Worm (Caenorhabditis elegans) whole organism, midembryonic: ENCODE data around the gene srh-212.

Experiments
- T22C8.4 ChIP-seq: fragments of 200-800 bp; sonication (Bioruptor generic); IDR thresholded peaks from 2 replicates; pipeline ENCODE4 v1.3.6; 2022; ENCODE audit warnings: missing genetic modification characterization, missing compliant biosample characterization
- cog-1 ChIP-seq: sonication (generic microtip); optimal IDR thresholded peaks from 2 replicates; lab custom pipeline; 2016; ENCODE audit warnings: missing genetic modification characterization, missing compliant biosample characterization
- flt-1 ChIP-seq: fragments of 200-800 bp; sonication (Bioruptor generic); IDR thresholded peaks from 2 replicates; pipeline ENCODE4 v1.3.6; 2022; ENCODE audit warnings: missing genetic modification characterization, missing compliant biosample characterization
- klf-2 ChIP-seq: fragments of 200-800 bp; sonication (Bioruptor generic); conservative IDR thresholded peaks from 2 replicates; pipeline ENCODE4 v1.3.6; 2022; ENCODE audit warnings: missing genetic modification reagents, missing genetic modification characterization, missing compliant biosample characterization
- med-1 ChIP-seq: sonication (generic microtip); optimal IDR thresholded peaks from 2 replicates; lab custom pipeline; 2017; ENCODE audit warnings: missing genetic modification characterization, mild to moderate bottlenecking, missing compliant biosample characterization, antibody characterized with exemption, missing genetic modification reagents; ENCODE audit not compliant: insufficient read depth
- ref-1 ChIP-seq: fragments of 200-800 bp; sonication (Bioruptor generic); conservative IDR thresholded peaks from 2 replicates; pipeline ENCODE4 v1.3.6; 2022; ENCODE audit warnings: missing genetic modification reagents, missing genetic modification characterization, missing compliant biosample characterization
- tab-1 ChIP-seq: fragments of 200-800 bp; sonication (Bioruptor generic); IDR thresholded peaks from 2 replicates; pipeline ENCODE4 v1.3.6; 2022; ENCODE audit warnings: missing genetic modification characterization, missing compliant biosample characterization
- ztf-23 ChIP-seq: fragments of 200-800 bp; sonication (Bioruptor generic); IDR thresholded peaks from 2 replicates; pipeline ENCODE4 v1.3.6; 2022; ENCODE audit warnings: missing genetic modification reagents, missing genetic modification characterization, missing compliant biosample characterization
- ztf-29 ChIP-seq: fragments of 200-800 bp; sonication (Bioruptor generic); IDR thresholded peaks from 2 replicates; pipeline ENCODE4 v1.3.6; 2022; ENCODE audit warnings: missing genetic modification reagents, missing genetic modification characterization, missing compliant biosample characterization

ce11 chrV:3605325-3605724 lies 8.4 kb upstream of the srh-212 start, which contains the start of gene T22F3.8:
- no peak for TF ChIP-seq ref-1 (GFP tag; lab: Robert Waterston, UW)
- no peak for TF ChIP-seq flt-1 (GFP tag; lab: Robert Waterston, UW)
- TF ChIP-seq med-1 (GFP tag; lab: Kevin White, UChicago) = no peak
- TF ChIP-seq klf-2 = no peak
- TF ChIP-seq ztf-29 (GFP tag; lab: Robert Waterston, UW) = no peak
- TF ChIP-seq tab-1 (GFP tag; lab: Robert Waterston, UW) = no peak
- TF ChIP-seq T22C8.4 = no peak
- TF ChIP-seq cog-1 (tag; lab: Kevin White, UChicago) = no peak
- TF ChIP-seq ztf-23 (GFP tag; lab: Robert Waterston, UW) = no peak
